Worm (Caenorhabditis elegans) whole organism, L2 larva: Measurements from ENCODE around the gene ZK1067.4.

ENCODE experiments used
- R02D3.7 ChIP-seq: fragments of 150-350 bp; optimal IDR thresholded peaks from 2 replicates; lab custom pipeline; 2014; ENCODE audit warnings: missing biosample characterization, missing genetic modification characterization
- Y55F3AM.14 ChIP-seq: fragments of 200-800 bp; sonication (Bioruptor generic); optimal IDR thresholded peaks from 2 replicates; lab custom pipeline; 2018; ENCODE audit warnings: mild to moderate bottlenecking, missing genetic modification characterization, missing compliant biosample characterization
- alr-1 ChIP-seq: fragments of 150-350 bp; optimal IDR thresholded peaks from 2 replicates; lab custom pipeline; 2014; ENCODE audit warnings: missing biosample characterization, missing genetic modification characterization
- aly-2 ChIP-seq: fragments of 150-350 bp; optimal IDR thresholded peaks from 2 replicates; lab custom pipeline; 2014; ENCODE audit warnings: missing biosample characterization, missing genetic modification characterization
- ama-1 ChIP-seq: fragments of 150-350 bp; optimal IDR thresholded peaks from 2 replicates; lab custom pipeline; 2018; ENCODE audit warnings: inconsistent platforms
- blmp-1 ChIP-seq: sonication (generic microtip); optimal IDR thresholded peaks from 2 replicates; lab custom pipeline; 2017; ENCODE audit warnings: missing genetic modification characterization, mild to moderate bottlenecking, missing compliant biosample characterization, antibody characterized with exemption, moderate library complexity; ENCODE audit not compliant: insufficient read depth
- ceh-16 ChIP-seq: fragments of 150-350 bp; optimal IDR thresholded peaks from 2 replicates; lab custom pipeline; 2014; ENCODE audit warnings: missing biosample characterization, missing genetic modification characterization
- ceh-82 ChIP-seq: fragments of 150-350 bp; optimal IDR thresholded peaks from 2 replicates; lab custom pipeline; 2014; ENCODE audit warnings: missing biosample characterization, missing genetic modification characterization
- crh-2 ChIP-seq: sonication (generic microtip); optimal IDR thresholded peaks from 2 replicates; lab custom pipeline; 2017; ENCODE audit warnings: missing biosample characterization, missing genetic modification characterization
- egl-27 ChIP-seq: sonication (generic microtip); optimal IDR thresholded peaks from 3 replicates; lab custom pipeline; 2017; ENCODE audit warnings: missing biosample characterization, missing genetic modification reagents, missing genetic modification characterization
- elt-1 ChIP-seq: fragments of 150-350 bp; optimal IDR thresholded peaks from 2 replicates; lab custom pipeline; 2014; ENCODE audit warnings: missing biosample characterization, missing genetic modification characterization
- fos-1 ChIP-seq: fragments of 150-350 bp; optimal IDR thresholded peaks from 2 replicates; lab custom pipeline; 2014; ENCODE audit warnings: missing biosample characterization, missing genetic modification characterization
- gmeb-1 ChIP-seq: fragments of 150-350 bp; optimal IDR thresholded peaks from 2 replicates; lab custom pipeline; 2014; ENCODE audit warnings: missing biosample characterization, missing genetic modification characterization
- lin-13 ChIP-seq: fragments of 150-350 bp; optimal IDR thresholded peaks from 2 replicates; lab custom pipeline; 2014; ENCODE audit warnings: missing biosample characterization, missing genetic modification reagents, missing genetic modification characterization
- lin-39 ChIP-seq: fragments of 150-350 bp; optimal IDR thresholded peaks from 2 replicates; lab custom pipeline; 2014; ENCODE audit warnings: missing biosample characterization, missing genetic modification reagents, missing genetic modification characterization
- lsy-2 ChIP-seq, 2 experiments: fragments of 150-350 bp in 1 of 2; sonication (generic microtip) in 1 of 2; optimal IDR thresholded peaks; 2 replicates each; lab custom pipeline; 2014 to 2017; ENCODE audit warnings: missing biosample characterization in 2 of 2, missing genetic modification characterization in 2 of 2
- mdl-1 ChIP-seq, 2 experiments: fragments of 150-350 bp in 1 of 2; sonication (generic microtip) in 1 of 2; optimal IDR thresholded peaks; 2 replicates each; lab custom pipeline; 2017; ENCODE audit warnings: missing biosample characterization in 2 of 2, missing genetic modification characterization in 2 of 2
- nhr-12 ChIP-seq: fragments of 150-350 bp; optimal IDR thresholded peaks from 2 replicates; lab custom pipeline; 2014; ENCODE audit warnings: missing biosample characterization, missing genetic modification characterization
- nhr-129 ChIP-seq: fragments of 150-350 bp; optimal IDR thresholded peaks from 2 replicates; lab custom pipeline; 2014; ENCODE audit warnings: missing biosample characterization, missing genetic modification characterization
- nhr-21 ChIP-seq: fragments of 150-350 bp; optimal IDR thresholded peaks from 2 replicates; lab custom pipeline; 2014; ENCODE audit warnings: missing biosample characterization, missing genetic modification characterization
- nhr-23 ChIP-seq: fragments of 150-350 bp; optimal IDR thresholded peaks from 2 replicates; lab custom pipeline; 2014; ENCODE audit warnings: missing biosample characterization, missing genetic modification reagents, missing genetic modification characterization
- nhr-237 ChIP-seq: fragments of 150-350 bp; optimal IDR thresholded peaks from 2 replicates; lab custom pipeline; 2014; ENCODE audit warnings: missing biosample characterization, missing genetic modification characterization
- nhr-25 ChIP-seq: fragments of 150-350 bp; sonication (generic microtip); optimal IDR thresholded peaks from 3 replicates; lab custom pipeline; 2014; ENCODE audit warnings: missing biosample characterization, missing genetic modification characterization
- nhr-6 ChIP-seq: fragments of 150-350 bp; optimal IDR thresholded peaks from 2 replicates; lab custom pipeline; 2014; ENCODE audit warnings: missing biosample characterization, missing genetic modification characterization
- nhr-77 ChIP-seq: fragments of 150-350 bp; optimal IDR thresholded peaks from 2 replicates; lab custom pipeline; 2014; ENCODE audit warnings: missing biosample characterization, missing genetic modification characterization
- peb-1 ChIP-seq: fragments of 150-350 bp; optimal IDR thresholded peaks from 2 replicates; lab custom pipeline; 2014; ENCODE audit warnings: missing biosample characterization, missing genetic modification characterization
- sem-4 ChIP-seq: fragments of 150-350 bp; optimal IDR thresholded peaks from 2 replicates; lab custom pipeline; 2014; ENCODE audit warnings: missing biosample characterization, missing genetic modification reagents, missing genetic modification characterization
- sma-3 ChIP-seq: sonication (generic microtip); optimal IDR thresholded peaks from 2 replicates; lab custom pipeline; 2016; ENCODE audit warnings: missing genetic modification reagents, missing genetic modification characterization, missing compliant biosample characterization
- sma-9 ChIP-seq, 2 experiments: fragments of 150-350 bp in 1 of 2; sonication (generic microtip) in 1 of 2; optimal IDR thresholded peaks; 2 replicates each; lab custom pipeline; 2014 to 2016; ENCODE audit warnings: missing genetic modification characterization in 2 of 2, mild to moderate bottlenecking in 1 of 2, missing biosample characterization in 1 of 2, missing compliant biosample characterization in 1 of 2, missing genetic modification reagents in 1 of 2, moderate library complexity in 1 of 2
- unc-62 ChIP-seq: fragments of 150-350 bp; optimal IDR thresholded peaks from 2 replicates; lab custom pipeline; 2014; ENCODE audit warnings: missing biosample characterization, missing genetic modification reagents, missing genetic modification characterization
- ztf-1 ChIP-seq: fragments of 200-800 bp; sonication (Bioruptor generic); conservative IDR thresholded peaks from 2 replicates; pipeline ENCODE4 v1.3.6; 2022; ENCODE audit warnings: missing genetic modification characterization, missing compliant biosample characterization

Gene ZK1067.4

DNA sequence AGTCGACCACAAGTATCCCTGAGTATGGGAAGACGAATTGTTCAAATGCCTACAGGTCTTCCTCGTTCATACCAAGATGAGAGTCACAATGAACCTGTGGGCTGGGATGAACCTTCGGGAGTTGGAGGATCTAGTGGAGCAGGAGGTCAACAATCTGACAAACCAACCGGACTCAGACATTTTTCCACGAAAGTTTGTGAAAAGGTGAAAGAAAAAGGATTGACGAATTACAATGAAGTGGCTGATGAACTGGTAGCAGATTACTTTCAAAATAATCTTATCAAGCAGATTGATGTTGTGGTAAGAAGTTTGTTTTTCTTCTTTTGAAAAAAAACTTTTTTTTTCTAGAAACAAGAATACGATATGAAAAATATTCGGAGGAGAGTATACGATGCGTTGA lies 40.1 kb upstream of the ZK1067.4 start:
- TF ChIP-seq sem-4 (tag; lab: Kevin White, UChicago), result no peak
- peak; percentile 88 for TF ChIP-seq nhr-25 (tag; lab: Kevin White, UChicago)

DNA sequence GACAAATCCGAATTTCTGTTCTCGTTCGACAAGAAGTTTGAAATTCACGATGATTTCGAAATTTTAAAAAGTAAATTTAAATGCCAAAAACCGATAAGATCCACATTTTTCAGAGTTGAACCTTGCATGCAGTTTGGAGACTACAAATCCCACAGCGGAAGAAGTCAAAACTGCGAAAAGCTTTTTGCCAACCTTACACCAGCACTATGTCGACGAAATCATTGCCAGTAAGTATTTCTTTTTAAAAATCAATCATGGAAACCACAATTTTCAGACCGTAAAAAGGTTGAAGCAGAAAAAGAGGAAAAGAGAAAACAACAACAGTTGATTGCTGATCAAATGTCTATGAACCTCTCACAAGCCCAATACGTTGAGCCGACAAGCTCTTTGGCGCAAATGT lies 39.3 kb upstream of the ZK1067.4 start:
- TF ChIP-seq ama-1 (lab: Kevin White, UChicago) (no peak), gmeb-1 (tag; lab: Kevin White, UChicago) (no peak), sma-3 (GFP tag; lab: Kevin White, UChicago) (no peak), R02D3.7 (tag; lab: Kevin White, UChicago) (no peak), lin-39 (no peak), egl-27 (tag; lab: Kevin White, UChicago) (no peak), nhr-6 (tag; lab: Kevin White, UChicago) (no peak), nhr-237 (tag; lab: Kevin White, UChicago) (no peak), nhr-25 (tag; lab: Kevin White, UChicago) (no peak), Y55F3AM.14 (GFP tag; lab: Kevin White, UChicago) (no peak), elt-1 (tag; lab: Kevin White, UChicago) (no peak), nhr-129 (tag; lab: Kevin White, UChicago) (no peak)

DNA sequence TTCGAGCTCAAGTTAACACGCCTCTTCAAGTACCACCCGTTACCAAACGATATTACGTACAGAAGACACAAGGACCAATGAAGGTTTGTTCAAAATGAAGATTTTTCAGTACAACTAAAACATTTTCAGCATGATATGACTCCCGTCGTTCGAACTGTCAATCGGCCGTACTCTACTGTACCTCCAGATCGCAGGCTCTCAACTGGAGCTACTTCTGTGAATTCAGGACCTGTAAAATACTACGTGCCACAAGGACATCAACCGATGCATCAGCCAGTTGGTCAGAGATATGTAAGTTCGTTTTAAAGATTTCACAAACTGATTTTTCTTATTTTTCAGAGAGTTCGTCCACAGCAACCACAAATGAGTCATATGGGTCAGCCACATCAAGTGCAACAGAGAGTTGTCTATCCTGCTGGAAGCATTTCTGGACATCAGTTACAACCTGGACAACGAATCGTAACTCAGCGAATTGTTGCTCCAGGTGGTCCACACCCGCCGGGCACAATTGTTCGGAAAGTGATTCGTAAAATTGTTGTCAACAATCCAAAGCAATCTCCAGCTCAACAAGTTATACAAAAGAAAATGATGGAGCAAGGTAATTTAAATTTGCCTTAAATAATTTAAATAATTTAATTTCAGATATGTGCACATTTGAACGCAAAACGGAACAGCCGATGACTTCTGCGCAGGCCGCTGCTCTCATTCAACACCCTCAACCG lies 38.5 kb upstream of the ZK1067.4 start:
- TF ChIP-seq nhr-6 (tag; lab: Kevin White, UChicago), result no peak
- TF ChIP-seq nhr-12 (tag; lab: Kevin White, UChicago), result no peak
- TF ChIP-seq nhr-23 (tag; lab: Kevin White, UChicago), result no peak
- no peak for TF ChIP-seq sem-4 (tag; lab: Kevin White, UChicago)

DNA sequence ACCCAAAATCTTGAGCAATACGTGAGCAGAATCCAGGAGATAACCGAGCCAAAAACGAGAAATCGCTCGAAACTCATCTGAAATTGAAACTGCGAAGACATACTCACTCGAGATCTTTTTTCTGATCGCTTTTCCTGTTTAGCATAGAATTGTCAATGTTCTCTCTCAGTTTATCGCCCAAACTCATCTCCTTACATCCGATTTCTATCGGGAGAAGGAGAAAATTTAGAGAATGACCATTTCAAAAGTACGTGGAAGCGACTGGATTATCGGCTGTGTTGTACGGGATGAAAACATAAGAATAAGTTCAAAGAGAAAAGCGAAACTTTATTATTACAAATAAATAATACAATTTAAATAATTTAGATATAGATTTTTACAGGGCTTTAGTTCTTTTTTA lies 37.3 kb upstream of the ZK1067.4 start, which contains the start of gene T23G7.2:
T23G7.2 (minus strand) TSS at position 101 of the 400 bp plus-strand sequence.
- no peak for TF ChIP-seq ceh-82 (tag; lab: Kevin White, UChicago)
- TF ChIP-seq nhr-237 (tag; lab: Kevin White, UChicago), result no peak
- TF ChIP-seq nhr-6 (tag; lab: Kevin White, UChicago), result no peak

DNA sequence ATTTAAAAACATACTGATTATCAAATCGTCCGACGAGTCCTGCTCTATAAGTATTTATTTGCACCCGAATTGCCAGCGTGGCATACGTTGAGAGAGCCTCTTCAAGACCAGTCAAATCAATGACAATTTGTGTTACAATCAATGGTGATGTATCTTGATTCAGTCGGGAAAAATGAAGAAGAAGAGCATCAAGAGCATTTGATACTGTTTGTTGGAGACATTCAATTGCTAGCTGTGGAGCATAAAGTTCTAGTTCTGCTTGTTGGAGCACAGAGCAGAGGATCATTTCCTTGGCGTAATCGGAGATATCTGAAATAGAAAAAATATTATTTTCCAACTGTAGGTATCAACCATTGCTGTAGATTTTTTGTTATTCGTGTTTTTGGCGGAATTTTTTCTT lies 36.7 kb upstream of the ZK1067.4 start:
- no peak for TF ChIP-seq Y55F3AM.14 (GFP tag; lab: Kevin White, UChicago)
- TF ChIP-seq sem-4 (tag; lab: Kevin White, UChicago), result no peak
- TF ChIP-seq mdl-1 (tag; optimal IDR thresholded peaks at IDR 0.05; lab: Kevin White, UChicago), result no peak
- TF ChIP-seq nhr-237 (tag; lab: Kevin White, UChicago), result no peak
- no peak for TF ChIP-seq blmp-1 (tag; lab: Kevin White, UChicago)
- no peak for TF ChIP-seq fos-1
- TF ChIP-seq peb-1 (tag; lab: Kevin White, UChicago), result no peak
- TF ChIP-seq crh-2 (tag; lab: Kevin White, UChicago), result no peak
- no peak for TF ChIP-seq nhr-77
- TF ChIP-seq ztf-1 (GFP tag; lab: Robert Waterston, UW), result no peak
- TF ChIP-seq sma-9 (GFP tag; optimal IDR thresholded peaks at IDR 0.05; lab: Kevin White, UChicago), result no peak
- TF ChIP-seq sma-9 (tag; optimal IDR thresholded peaks at IDR 0.05; lab: Kevin White, UChicago), result no peak
- TF ChIP-seq lsy-2 (tag; optimal IDR thresholded peaks at IDR 0.05; lab: Kevin White, UChicago), result no peak
- TF ChIP-seq ceh-16 (tag; lab: Kevin White, UChicago), result no peak
- no peak for TF ChIP-seq R02D3.7 (tag; lab: Kevin White, UChicago)
- no peak for TF ChIP-seq unc-62 (GFP tag; lab: Kevin White, UChicago)
- no peak for TF ChIP-seq nhr-23 (tag; lab: Kevin White, UChicago)
- no peak for TF ChIP-seq lin-13 (GFP tag; lab: Kevin White, UChicago)
- no peak for TF ChIP-seq nhr-25 (tag; lab: Kevin White, UChicago)
- no peak for TF ChIP-seq alr-1 (tag; lab: Kevin White, UChicago)
- TF ChIP-seq lin-39, result no peak

DNA sequence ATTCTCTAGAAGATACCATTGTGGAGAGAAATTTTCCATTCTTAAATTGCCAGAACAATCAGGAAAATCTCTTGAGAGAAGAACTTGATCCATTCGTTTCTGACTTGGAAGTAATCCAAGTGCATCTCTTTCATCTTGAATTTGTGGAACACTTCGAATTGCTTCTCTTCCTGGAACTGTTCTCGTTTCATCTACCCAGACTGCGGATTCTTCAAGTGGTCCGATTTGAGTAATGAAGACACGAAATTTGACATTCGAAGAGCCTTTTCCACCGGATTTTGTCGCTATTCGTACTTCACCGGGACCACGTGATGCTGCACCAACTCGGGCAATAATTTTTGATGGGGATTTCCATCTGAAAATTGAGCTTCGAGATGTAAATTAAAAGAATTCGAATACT lies 33.7 kb upstream of the ZK1067.4 start:
- TF ChIP-seq nhr-21 (tag; lab: Kevin White, UChicago), result no peak
- TF ChIP-seq lsy-2 (tag; optimal IDR thresholded peaks at IDR 0.05; lab: Kevin White, UChicago), result no peak
- TF ChIP-seq gmeb-1 (tag; lab: Kevin White, UChicago), result no peak
- no peak for TF ChIP-seq aly-2 (tag; lab: Kevin White, UChicago)
- no peak for TF ChIP-seq ceh-82 (tag; lab: Kevin White, UChicago)
- TF ChIP-seq nhr-25 (tag; lab: Kevin White, UChicago), result no peak
- TF ChIP-seq blmp-1 (tag; lab: Kevin White, UChicago), result no peak
- TF ChIP-seq ama-1 (lab: Kevin White, UChicago), result no peak
